Worm (Caenorhabditis elegans) whole organism, L1 larva: Measurements from ENCODE around the gene Y67H2A.2.
A peak's percentile ranks its signal among the peaks of the same experiment; 100 is the strongest.

Experiments used
- C04F5.9 ChIP-seq: sonication (generic microtip); optimal IDR thresholded peaks from 2 replicates; lab custom pipeline; 2016; ENCODE audit warnings: missing genetic modification characterization, missing compliant biosample characterization
- C16A3.4 ChIP-seq: fragments of 150-350 bp; optimal IDR thresholded peaks from 2 replicates; lab custom pipeline; 2014; ENCODE audit warnings: missing biosample characterization, missing genetic modification characterization
- F16B12.6 ChIP-seq: fragments of 150-350 bp; optimal IDR thresholded peaks from 2 replicates; lab custom pipeline; 2014; ENCODE audit warnings: missing biosample characterization, missing genetic modification characterization
- Y116A8C.19 ChIP-seq: sonication (generic microtip); optimal IDR thresholded peaks from 2 replicates; lab custom pipeline; 2016; ENCODE audit warnings: missing compliant biosample characterization, missing genetic modification characterization, borderline replicate concordance
- aha-1 ChIP-seq: fragments of 150-350 bp; optimal IDR thresholded peaks from 2 replicates; lab custom pipeline; 2014; ENCODE audit warnings: missing biosample characterization, missing genetic modification characterization
- alr-1 ChIP-seq: fragments of 200-800 bp; sonication (Bioruptor generic); optimal IDR thresholded peaks from 2 replicates; lab custom pipeline; 2018; ENCODE audit warnings: borderline replicate concordance, mild to moderate bottlenecking, missing genetic modification characterization, missing compliant biosample characterization
- ama-1 ChIP-seq: fragments of 150-350 bp; optimal IDR thresholded peaks from 2 replicates; lab custom pipeline; 2014
- blmp-1 ChIP-seq: fragments of 150-350 bp; optimal IDR thresholded peaks from 2 replicates; lab custom pipeline; 2014; ENCODE audit warnings: missing biosample characterization, missing genetic modification characterization
- ceh-8 ChIP-seq: fragments of 200-800 bp; sonication (Bioruptor generic); optimal IDR thresholded peaks from 2 replicates; lab custom pipeline; 2018; ENCODE audit warnings: mild to moderate bottlenecking, missing genetic modification characterization, moderate library complexity, missing compliant biosample characterization
- ces-1 ChIP-seq: fragments of 150-350 bp; optimal IDR thresholded peaks from 2 replicates; lab custom pipeline; 2014; ENCODE audit warnings: missing biosample characterization, missing genetic modification reagents, missing genetic modification characterization
- efl-1 ChIP-seq, 4 experiments: fragments of 150-350 bp; optimal IDR thresholded peaks in 3 of 4; peaks in 1 of 4; 1 replicate in 1 of 4; 2 replicates in 3 of 4; lab custom pipeline; 2014; ENCODE audit warnings: missing biosample characterization in 2 of 4, missing genetic modification characterization in 2 of 4, missing genetic modification reagents in 2 of 4
- efl-3 ChIP-seq: fragments of 200-800 bp; sonication (Bioruptor generic); optimal IDR thresholded peaks from 2 replicates; lab custom pipeline; 2018; ENCODE audit warnings: mild to moderate bottlenecking, missing genetic modification characterization, missing compliant biosample characterization
- egl-13 ChIP-seq: sonication (generic microtip); optimal IDR thresholded peaks from 2 replicates; lab custom pipeline; 2016; ENCODE audit warnings: missing genotype, missing genetic modification reagents, missing genetic modification characterization, missing compliant biosample characterization
- egl-27 ChIP-seq, 2 experiments: fragments of 150-350 bp in 1 of 2; sonication (generic microtip); optimal IDR thresholded peaks; 3 replicates each; lab custom pipeline; 2017 to 2018; ENCODE audit warnings: missing biosample characterization in 2 of 2, missing genetic modification characterization in 2 of 2, missing genetic modification reagents in 2 of 2
- elt-3 ChIP-seq, 6 experiments: fragments of 150-350 bp in 1 of 6; sonication (generic microtip); optimal IDR thresholded peaks; 2 replicates each; lab custom pipeline; 2017 to 2018; ENCODE audit warnings: missing biosample characterization in 6 of 6, missing genetic modification characterization in 6 of 6, inconsistent platforms in 1 of 6
- ets-5 ChIP-seq: fragments of 200-800 bp; sonication (Bioruptor generic); IDR thresholded peaks from 2 replicates; pipeline ENCODE4 v1.3.6; 2022; ENCODE audit warnings: missing genetic modification characterization, missing compliant biosample characterization
- fkh-10 ChIP-seq: sonication (generic microtip); optimal IDR thresholded peaks from 2 replicates; lab custom pipeline; 2017; ENCODE audit warnings: missing biosample characterization, missing genetic modification reagents, missing genetic modification characterization
- fkh-4 ChIP-seq: sonication (generic microtip); optimal IDR thresholded peaks from 2 replicates; lab custom pipeline; 2016; ENCODE audit warnings: missing compliant biosample characterization, missing genetic modification characterization, borderline replicate concordance
- hlh-17 ChIP-seq: fragments of 200-800 bp; sonication (Bioruptor generic); optimal IDR thresholded peaks from 2 replicates; lab custom pipeline; 2018; ENCODE audit warnings: missing genetic modification characterization, mild to moderate bottlenecking, missing compliant biosample characterization, moderate library complexity, borderline replicate concordance
- hlh-4 ChIP-seq: sonication (generic microtip); optimal IDR thresholded peaks from 2 replicates; lab custom pipeline; 2016; ENCODE audit warnings: mild to moderate bottlenecking, missing genetic modification characterization, missing compliant biosample characterization
- hpl-2 ChIP-seq: fragments of 150-350 bp; optimal IDR thresholded peaks from 2 replicates; lab custom pipeline; 2014; ENCODE audit warnings: missing biosample characterization, missing genetic modification reagents, missing genetic modification characterization
- irx-1 ChIP-seq: sonication (generic microtip); optimal IDR thresholded peaks from 2 replicates; lab custom pipeline; 2016; ENCODE audit warnings: missing genetic modification characterization, missing compliant biosample characterization
- isw-1 ChIP-seq: fragments of 200-800 bp; sonication (Bioruptor generic); IDR thresholded peaks from 2 replicates; pipeline ENCODE4 v1.3.6; 2022; ENCODE audit warnings: missing genetic modification characterization, missing compliant biosample characterization
- lin-13 ChIP-seq: fragments of 150-350 bp; optimal IDR thresholded peaks from 2 replicates; lab custom pipeline; 2014; ENCODE audit warnings: missing biosample characterization, missing genetic modification reagents, missing genetic modification characterization
- lin-14 ChIP-seq: fragments of 200-800 bp; sonication (Bioruptor generic); optimal IDR thresholded peaks from 2 replicates; lab custom pipeline; 2018; ENCODE audit warnings: mild to moderate bottlenecking, missing genetic modification characterization, moderate library complexity, missing compliant biosample characterization
- lin-15B ChIP-seq: fragments of 150-350 bp; sonication (generic microtip); optimal IDR thresholded peaks from 3 replicates; lab custom pipeline; 2014; ENCODE audit warnings: missing biosample characterization, missing genetic modification characterization
- lin-35 ChIP-seq, 2 experiments: fragments of 150-350 bp; optimal IDR thresholded peaks; 2 replicates each; lab custom pipeline; 2014; ENCODE audit warnings: missing biosample characterization in 2 of 2, missing genetic modification characterization in 2 of 2, missing genetic modification reagents in 2 of 2
- lin-39 ChIP-seq: fragments of 150-350 bp; optimal IDR thresholded peaks from 2 replicates; lab custom pipeline; 2014; ENCODE audit warnings: missing biosample characterization, missing genetic modification reagents, missing genetic modification characterization
- lir-3 ChIP-seq: sonication (generic microtip); optimal IDR thresholded peaks from 2 replicates; lab custom pipeline; 2016; ENCODE audit warnings: mild to moderate bottlenecking, missing genetic modification characterization, moderate library complexity, missing compliant biosample characterization; ENCODE audit not compliant: poor library complexity
- mab-9 ChIP-seq: fragments of 200-800 bp; sonication (Bioruptor generic); IDR thresholded peaks from 2 replicates; pipeline ENCODE4 v1.3.6; 2022; ENCODE audit warnings: missing genetic modification reagents, missing genetic modification characterization, missing compliant biosample characterization
- mdl-1 ChIP-seq, 2 experiments: fragments of 150-350 bp; optimal IDR thresholded peaks; 2 replicates each; lab custom pipeline; 2014 to 2017; ENCODE audit warnings: missing biosample characterization in 2 of 2, missing genetic modification characterization in 2 of 2, inconsistent platforms in 1 of 2
- mef-2 ChIP-seq: fragments of 150-350 bp; optimal IDR thresholded peaks from 2 replicates; lab custom pipeline; 2014; ENCODE audit warnings: missing biosample characterization, missing genetic modification characterization
- nhr-12 ChIP-seq: sonication (generic microtip); optimal IDR thresholded peaks from 2 replicates; lab custom pipeline; 2017; ENCODE audit warnings: missing biosample characterization, missing genetic modification characterization
- nhr-19 ChIP-seq: fragments of 200-800 bp; sonication (Bioruptor generic); conservative IDR thresholded peaks from 2 replicates; pipeline ENCODE4 v1.3.6; 2022; ENCODE audit warnings: missing genetic modification characterization, missing compliant biosample characterization
- nhr-237 ChIP-seq: fragments of 150-350 bp; optimal IDR thresholded peaks from 2 replicates; lab custom pipeline; 2014; ENCODE audit warnings: missing biosample characterization, missing genetic modification characterization
- nhr-28 ChIP-seq: fragments of 150-350 bp; optimal IDR thresholded peaks from 2 replicates; lab custom pipeline; 2014; ENCODE audit warnings: missing biosample characterization, missing genetic modification characterization
- nhr-71 ChIP-seq: sonication (generic microtip); optimal IDR thresholded peaks from 2 replicates; lab custom pipeline; 2016; ENCODE audit warnings: mild to moderate bottlenecking, missing genetic modification characterization, moderate library complexity, missing compliant biosample characterization
- nhr-76 ChIP-seq: sonication (generic microtip); optimal IDR thresholded peaks from 2 replicates; lab custom pipeline; 2017; ENCODE audit warnings: missing biosample characterization, missing genetic modification characterization
- nhr-84 ChIP-seq: sonication (generic microtip); optimal IDR thresholded peaks from 2 replicates; lab custom pipeline; 2017; ENCODE audit warnings: missing biosample characterization, missing genetic modification characterization
- pqm-1 ChIP-seq: sonication (generic microtip); optimal IDR thresholded peaks from 3 replicates; lab custom pipeline; 2017; ENCODE audit warnings: missing biosample characterization, missing genetic modification characterization
- rnt-1 ChIP-seq: sonication (generic microtip); optimal IDR thresholded peaks from 2 replicates; lab custom pipeline; 2016; ENCODE audit warnings: mild to moderate bottlenecking, missing genetic modification characterization, moderate library complexity, missing compliant biosample characterization
- skn-1 ChIP-seq: fragments of 150-350 bp; optimal IDR thresholded peaks from 2 replicates; lab custom pipeline; 2014; ENCODE audit warnings: missing biosample characterization, missing genetic modification characterization
- sox-4 ChIP-seq: sonication (generic microtip); optimal IDR thresholded peaks from 2 replicates; lab custom pipeline; 2016; ENCODE audit warnings: missing genetic modification characterization, missing compliant biosample characterization
- sptf-1 ChIP-seq: fragments of 150-350 bp; optimal IDR thresholded peaks from 2 replicates; lab custom pipeline; 2014; ENCODE audit warnings: missing biosample characterization, missing genetic modification characterization
- tbx-2 ChIP-seq: sonication (generic microtip); optimal IDR thresholded peaks from 2 replicates; lab custom pipeline; 2016; ENCODE audit warnings: missing genetic modification characterization, missing compliant biosample characterization
- unc-30 ChIP-seq: sonication (generic microtip); optimal IDR thresholded peaks from 2 replicates; lab custom pipeline; 2017; ENCODE audit warnings: missing biosample characterization, missing genetic modification characterization
- unc-62 ChIP-seq: fragments of 150-350 bp; optimal IDR thresholded peaks from 2 replicates; lab custom pipeline; 2014; ENCODE audit warnings: missing biosample characterization, missing genetic modification reagents, missing genetic modification characterization
- unc-86 ChIP-seq: sonication (generic microtip); optimal IDR thresholded peaks from 2 replicates; lab custom pipeline; 2016; ENCODE audit warnings: missing genetic modification characterization, missing compliant biosample characterization
- unc-98 ChIP-seq: fragments of 200-800 bp; sonication (Bioruptor generic); IDR thresholded peaks from 2 replicates; pipeline ENCODE4 v1.3.6; 2022; ENCODE audit warnings: missing genetic modification characterization, missing compliant biosample characterization
- xbp-1 ChIP-seq: sonication (generic microtip); optimal IDR thresholded peaks from 2 replicates; lab custom pipeline; 2016; ENCODE audit warnings: missing genetic modification characterization, missing compliant biosample characterization
- zip-4 ChIP-seq: fragments of 200-800 bp; sonication (Bioruptor generic); optimal IDR thresholded peaks from 2 replicates; lab custom pipeline; 2018; ENCODE audit warnings: mild to moderate bottlenecking, missing genetic modification characterization, moderate library complexity, missing compliant biosample characterization

The Y67H2A.2 gene

ce11 chrIV:13240078-13240841 lies 57.4 kb downstream of the Y67H2A.2 start, which contains the start of gene rpl-12 (continued):
- peak; percentile 91 for TF ChIP-seq unc-98 (GFP tag; lab: Robert Waterston, UW)
- TF ChIP-seq ces-1 (GFP tag; lab: Kevin White, UChicago), result peak; percentile 94
- peak; percentile 99 for TF ChIP-seq nhr-19
- TF ChIP-seq lin-35 (GFP tag; optimal IDR thresholded peaks at IDR 0.05; lab: Kevin White, UChicago), result peak; percentile 98 to 99
- TF ChIP-seq lir-3 (tag; lab: Kevin White, UChicago), result peak; percentile 95
- no peak for TF ChIP-seq unc-30
- peak; percentile 100 for TF ChIP-seq lin-15B (tag; lab: Kevin White, UChicago)
- TF ChIP-seq nhr-84 (tag; lab: Kevin White, UChicago), result peak; percentile 67
- peak; percentile 25 for TF ChIP-seq Y116A8C.19
- TF ChIP-seq pqm-1 (tag; lab: Kevin White, UChicago), result no peak
- peak; percentile 97 for TF ChIP-seq egl-13 (tag; lab: Kevin White, UChicago)
- 0 out of 2 replicates have a peak, but pooled peaks have one; percentile 78 for TF ChIP-seq ets-5
- peak; percentile 99 for TF ChIP-seq lin-14 (GFP tag; lab: Kevin White, UChicago)
- peak; percentile 36 for TF ChIP-seq nhr-28 (tag; lab: Kevin White, UChicago)
- TF ChIP-seq mdl-1 (tag; optimal IDR thresholded peaks at IDR 0.05; lab: Kevin White, UChicago), result peak; percentile 2 to 98
- TF ChIP-seq nhr-76 (tag; lab: Kevin White, UChicago), result peak; percentile 74
- peak; percentile 86 to 99 (median 98) for TF ChIP-seq elt-3 (tag; optimal IDR thresholded peaks at IDR 0.05; lab: Kevin White, UChicago)
- peak; percentile 83 for TF ChIP-seq blmp-1 (tag; lab: Kevin White, UChicago)
- no peak for TF ChIP-seq hlh-4
- peak; percentile 46 for TF ChIP-seq alr-1 (tag; lab: Kevin White, UChicago)
- peak; percentile 99 for TF ChIP-seq lin-13 (GFP tag; lab: Kevin White, UChicago)
- TF ChIP-seq tbx-2 (tag; lab: Kevin White, UChicago), result peak; percentile 99
- TF ChIP-seq nhr-71, result peak; percentile 100
- TF ChIP-seq zip-4 (GFP tag; lab: Kevin White, UChicago), result peak; percentile 95
- peak; percentile 96 for TF ChIP-seq nhr-237 (tag; lab: Kevin White, UChicago)
- TF ChIP-seq fkh-10 (GFP tag; lab: Kevin White, UChicago), result peak; percentile 99
- TF ChIP-seq aha-1 (tag; lab: Kevin White, UChicago), result peak; percentile 86
- TF ChIP-seq mab-9 (GFP tag; lab: Robert Waterston, UW), result peak; percentile 96
- TF ChIP-seq mef-2 (tag; lab: Kevin White, UChicago), result peak; percentile 93
- peak; percentile 58 for TF ChIP-seq efl-3 (GFP tag; lab: Kevin White, UChicago)
- peak; percentile 79 for TF ChIP-seq F16B12.6 (tag; lab: Kevin White, UChicago)
- peak; percentile 99 for TF ChIP-seq lin-39 (tag; lab: Kevin White, UChicago)
- TF ChIP-seq nhr-12 (tag; lab: Kevin White, UChicago), result peak; percentile 35
- TF ChIP-seq sox-4 (tag; lab: Kevin White, UChicago), result peak; percentile 94
- TF ChIP-seq hlh-17, result no peak
- TF ChIP-seq C16A3.4 (tag; lab: Kevin White, UChicago), result peak; percentile 99
- peak; percentile 95 for TF ChIP-seq fkh-4 (tag; lab: Kevin White, UChicago)
- TF ChIP-seq irx-1 (tag; lab: Kevin White, UChicago), result peak; percentile 99
- peak; percentile 99 for TF ChIP-seq xbp-1 (tag; lab: Kevin White, UChicago)
- TF ChIP-seq ama-1 (lab: Kevin White, UChicago), result peak; percentile 68
- TF ChIP-seq hpl-2, result peak; percentile 93
- TF ChIP-seq ceh-8 (GFP tag; lab: Kevin White, UChicago), result peak; percentile 98
- peak; percentile 72 to 87 for TF ChIP-seq egl-27 (tag; optimal IDR thresholded peaks at IDR 0.05; lab: Kevin White, UChicago)
- peak; percentile 99 for TF ChIP-seq unc-86
- TF ChIP-seq skn-1 (tag; lab: Kevin White, UChicago), result peak; percentile 96
- TF ChIP-seq efl-1 (optimal IDR thresholded peaks at IDR 0.05; lab: Kevin White, UChicago), result peak; percentile 98
- peak; percentile 93 to 100 for TF ChIP-seq efl-1 (GFP tag; optimal IDR thresholded peaks at IDR 0.05 in 1 of 2; lab: Kevin White, UChicago)
- peak; percentile 21 for TF ChIP-seq unc-62 (GFP tag; lab: Kevin White, UChicago)
- peak; percentile 97 for TF ChIP-seq C04F5.9 (tag; lab: Kevin White, UChicago)
- peak; percentile 99 for TF ChIP-seq isw-1 (GFP tag; lab: Robert Waterston, UW)
- TF ChIP-seq sptf-1 (tag; lab: Kevin White, UChicago), result no peak
- peak; percentile 98 for TF ChIP-seq rnt-1 (tag; lab: Kevin White, UChicago)
